Fruit fly (Drosophila melanogaster): ENCODE measurements around the gene bark.

The bark gene

DNA sequence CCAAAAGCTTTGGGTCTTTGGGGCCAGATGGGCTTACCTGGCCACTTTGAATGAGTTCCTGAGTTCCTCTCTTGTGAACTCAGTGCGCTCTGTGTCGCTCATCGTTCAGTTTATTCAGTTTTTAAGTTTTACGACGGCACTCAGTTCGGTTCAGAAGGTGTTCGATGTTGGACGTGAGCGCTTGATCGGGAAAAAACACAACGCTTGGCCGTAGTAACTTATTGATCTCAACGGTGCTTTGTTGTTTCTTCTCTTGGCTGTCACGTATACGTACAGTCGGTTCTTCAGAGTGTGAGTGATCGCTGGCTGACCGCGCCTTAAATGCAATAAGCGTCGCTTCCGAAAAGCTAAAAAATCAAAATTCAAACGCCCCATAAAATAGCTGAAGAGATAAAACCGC is at the start of gene bark:
Gene bark, plus strand, starts transcription at position 140 of the 400 bp plus-strand sequence.
- no peak for TF ChIP-seq pan (optimal IDR thresholded peaks at IDR 0.05)
- TF ChIP-seq EcR (GFP tag; optimal IDR thresholded peaks at IDR 0.05), result no peak
- no peak for TF ChIP-seq usp (GFP tag; optimal IDR thresholded peaks at IDR 0.05)
- no peak for TF ChIP-seq psq (optimal IDR thresholded peaks at IDR 0.05)
- no peak for TF ChIP-seq CG8478 (optimal IDR thresholded peaks at IDR 0.05)
- no peak for TF ChIP-seq Dll (optimal IDR thresholded peaks at IDR 0.05)

DNA sequence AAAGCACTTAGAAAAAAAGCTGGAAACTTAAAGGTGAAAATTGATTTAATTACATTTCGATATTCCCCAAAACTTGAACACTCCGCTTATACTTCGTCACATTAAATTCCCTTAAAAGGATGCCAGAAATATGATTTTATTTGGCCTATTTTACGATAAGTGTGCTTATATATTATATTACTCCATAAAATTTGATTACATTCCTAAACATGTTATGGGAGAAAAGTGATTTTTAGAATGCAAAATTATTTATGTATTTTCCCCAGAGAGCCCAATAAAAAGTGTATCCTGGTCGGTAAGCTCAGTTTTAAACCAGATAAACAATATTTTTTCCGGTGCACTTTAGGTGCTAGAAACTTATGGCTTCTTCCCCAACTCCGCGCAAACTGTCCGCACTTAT is 49.3 kb upstream of the bark start:
- no peak for TF ChIP-seq pan (optimal IDR thresholded peaks at IDR 0.05)
- TF ChIP-seq CG8478 (optimal IDR thresholded peaks at IDR 0.05), result no peak
- no peak for TF ChIP-seq EcR (GFP tag; optimal IDR thresholded peaks at IDR 0.05)
- TF ChIP-seq psq (optimal IDR thresholded peaks at IDR 0.05), result no peak
- no peak for TF ChIP-seq Dll (optimal IDR thresholded peaks at IDR 0.05)
- no peak for TF ChIP-seq usp (GFP tag; optimal IDR thresholded peaks at IDR 0.05)

DNA sequence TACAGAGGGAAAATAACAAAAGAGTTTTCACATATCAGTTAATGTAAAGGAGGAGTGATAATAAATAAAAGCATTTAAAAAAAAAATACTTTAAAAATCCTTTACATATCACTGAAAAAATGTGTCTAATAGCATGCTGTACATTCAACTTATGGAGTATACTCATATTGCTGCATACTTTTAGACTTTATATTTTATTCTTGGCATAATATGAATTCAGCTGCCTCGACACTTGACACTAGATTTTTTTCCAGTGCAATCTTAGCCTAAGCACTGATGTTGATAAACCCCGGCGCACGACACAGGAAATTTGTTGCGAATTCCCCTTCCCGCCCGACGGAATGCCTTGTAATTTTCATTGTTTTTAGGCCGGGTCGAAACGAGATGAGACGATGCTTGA is 46.5 kb upstream of the bark start:
- no peak for TF ChIP-seq psq (optimal IDR thresholded peaks at IDR 0.05)
- no peak for TF ChIP-seq Dll (optimal IDR thresholded peaks at IDR 0.05)
- TF ChIP-seq EcR (GFP tag; optimal IDR thresholded peaks at IDR 0.05), result no peak
- no peak for TF ChIP-seq CG8478 (optimal IDR thresholded peaks at IDR 0.05)
- TF ChIP-seq pan (optimal IDR thresholded peaks at IDR 0.05), result no peak
- no peak for TF ChIP-seq usp (GFP tag; optimal IDR thresholded peaks at IDR 0.05)

DNA sequence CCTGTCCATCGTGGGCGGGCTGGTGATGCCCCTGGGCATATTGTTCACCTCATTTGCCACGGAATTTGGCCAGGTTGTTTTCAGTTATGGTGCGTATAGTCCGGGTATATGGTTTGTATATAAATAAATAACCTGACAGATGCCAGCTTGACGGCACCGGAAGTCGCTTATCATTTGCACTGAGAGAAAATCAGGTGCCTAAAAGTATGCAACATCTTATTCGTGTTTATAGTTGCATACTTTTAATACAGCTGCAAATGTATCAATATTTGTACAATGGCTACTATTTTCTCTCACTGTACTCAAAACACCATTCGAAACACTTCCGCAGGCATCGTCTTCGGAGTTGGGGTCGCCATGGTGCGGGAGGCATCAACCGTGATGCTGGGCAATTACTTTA is 38.3 kb upstream of the bark start:
- TF ChIP-seq usp (GFP tag; optimal IDR thresholded peaks at IDR 0.05) (no peak), EcR (GFP tag; optimal IDR thresholded peaks at IDR 0.05) (no peak), pan (optimal IDR thresholded peaks at IDR 0.05) (no peak), CG8478 (optimal IDR thresholded peaks at IDR 0.05) (no peak), psq (optimal IDR thresholded peaks at IDR 0.05) (no peak), Dll (optimal IDR thresholded peaks at IDR 0.05) (no peak)

DNA sequence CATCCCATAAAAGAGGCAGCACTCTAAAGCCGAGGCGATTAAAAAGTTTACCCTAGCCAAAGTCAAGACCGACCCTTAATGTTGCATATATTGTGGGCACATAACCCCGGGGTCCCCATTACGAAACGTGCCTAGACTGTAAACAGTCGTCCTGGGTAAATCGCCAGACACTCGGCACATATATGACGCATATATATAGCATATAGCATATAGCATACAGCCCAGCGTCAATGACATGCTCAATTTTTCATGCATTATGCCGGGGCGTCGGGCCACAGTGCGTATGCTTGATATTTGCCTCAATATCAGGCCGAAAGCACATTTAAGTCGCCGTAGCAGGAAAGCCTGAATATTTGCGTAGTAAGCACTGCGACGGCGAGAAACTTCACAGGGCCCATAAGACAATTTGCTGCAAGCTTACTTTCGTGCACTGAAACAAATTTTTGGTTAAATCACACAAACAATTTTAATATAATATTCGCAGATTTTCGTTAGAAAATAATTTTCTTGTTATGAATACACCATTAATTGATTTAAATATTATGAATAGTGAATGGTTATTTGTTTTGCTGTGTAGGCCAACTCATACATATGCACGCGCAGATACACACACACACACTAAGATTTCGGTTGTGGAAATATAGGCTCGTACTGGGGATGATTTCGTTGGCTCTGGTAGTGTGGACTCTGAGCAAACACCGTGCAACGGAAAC is 32.0 kb upstream of the bark start:
- TF ChIP-seq EcR (GFP tag; optimal IDR thresholded peaks at IDR 0.05) (no peak), psq (optimal IDR thresholded peaks at IDR 0.05) (no peak), usp (GFP tag; optimal IDR thresholded peaks at IDR 0.05) (no peak), Dll (optimal IDR thresholded peaks at IDR 0.05) (no peak), pan (optimal IDR thresholded peaks at IDR 0.05) (no peak), CG8478 (optimal IDR thresholded peaks at IDR 0.05) (no peak)

DNA sequence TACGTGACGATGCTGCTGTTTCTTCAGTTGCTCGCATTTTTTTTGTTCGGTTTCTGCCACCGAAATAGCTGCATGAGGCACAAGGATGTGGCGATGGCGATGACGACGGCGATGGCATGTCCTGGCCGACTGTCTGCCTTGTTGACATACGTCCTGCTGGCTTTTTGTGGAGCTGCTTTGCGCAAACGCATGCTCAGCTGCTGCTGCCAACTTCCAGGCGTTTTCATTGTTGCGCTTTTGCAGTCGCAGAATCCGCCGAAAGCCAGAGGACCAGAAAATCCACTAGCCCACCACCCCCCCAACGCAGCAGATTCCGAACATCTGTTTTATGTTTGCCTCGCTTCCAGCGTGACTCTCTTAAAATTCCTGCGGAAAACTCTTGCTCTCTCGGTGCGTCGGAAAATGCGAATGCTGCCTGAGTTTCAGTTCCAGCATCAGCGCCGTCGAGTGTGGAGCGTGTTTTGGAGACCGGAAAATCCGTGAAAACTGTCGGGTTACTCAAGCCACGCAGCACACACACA is 30.1 kb upstream of the bark start, which contains the start of gene CG43707:
Gene CG43707, plus strand, starts transcription at position 426 of the 521 bp plus-strand sequence.
- TF ChIP-seq usp (GFP tag; optimal IDR thresholded peaks at IDR 0.05), result no peak
- no peak for TF ChIP-seq psq (optimal IDR thresholded peaks at IDR 0.05)
- TF ChIP-seq EcR (GFP tag; optimal IDR thresholded peaks at IDR 0.05), result no peak
- no peak for TF ChIP-seq CG8478 (optimal IDR thresholded peaks at IDR 0.05)
- TF ChIP-seq pan (optimal IDR thresholded peaks at IDR 0.05), result no peak
- no peak for TF ChIP-seq Dll (optimal IDR thresholded peaks at IDR 0.05)

DNA sequence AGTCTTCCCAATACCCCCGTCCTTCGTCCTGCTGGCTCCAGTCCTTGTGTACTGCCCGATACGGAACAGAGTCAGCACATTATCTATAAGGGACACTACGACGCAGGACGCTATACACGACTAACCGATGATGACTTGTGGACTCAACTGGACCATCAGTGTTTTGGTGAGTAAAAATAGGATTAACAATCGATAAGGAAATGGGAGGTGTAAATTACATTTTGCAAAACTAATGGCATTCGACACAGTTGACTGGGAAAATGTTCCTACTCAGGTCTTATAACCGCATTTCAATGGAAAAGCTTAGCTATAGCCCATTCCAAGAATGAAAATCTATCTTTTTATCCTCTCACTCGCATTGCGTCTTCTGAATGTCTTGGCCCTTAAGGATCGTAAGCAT is 21.8 kb upstream of the bark start, which contains the start of gene CG43703:
Gene CG43703, plus strand, starts transcription at position 301 of the 400 bp plus-strand sequence.
- no peak for TF ChIP-seq EcR (GFP tag; optimal IDR thresholded peaks at IDR 0.05)
- TF ChIP-seq CG8478 (optimal IDR thresholded peaks at IDR 0.05), result no peak
- no peak for TF ChIP-seq pan (optimal IDR thresholded peaks at IDR 0.05)
- TF ChIP-seq Dll (optimal IDR thresholded peaks at IDR 0.05), result no peak
- no peak for TF ChIP-seq psq (optimal IDR thresholded peaks at IDR 0.05)
- TF ChIP-seq usp (GFP tag; optimal IDR thresholded peaks at IDR 0.05), result no peak

DNA sequence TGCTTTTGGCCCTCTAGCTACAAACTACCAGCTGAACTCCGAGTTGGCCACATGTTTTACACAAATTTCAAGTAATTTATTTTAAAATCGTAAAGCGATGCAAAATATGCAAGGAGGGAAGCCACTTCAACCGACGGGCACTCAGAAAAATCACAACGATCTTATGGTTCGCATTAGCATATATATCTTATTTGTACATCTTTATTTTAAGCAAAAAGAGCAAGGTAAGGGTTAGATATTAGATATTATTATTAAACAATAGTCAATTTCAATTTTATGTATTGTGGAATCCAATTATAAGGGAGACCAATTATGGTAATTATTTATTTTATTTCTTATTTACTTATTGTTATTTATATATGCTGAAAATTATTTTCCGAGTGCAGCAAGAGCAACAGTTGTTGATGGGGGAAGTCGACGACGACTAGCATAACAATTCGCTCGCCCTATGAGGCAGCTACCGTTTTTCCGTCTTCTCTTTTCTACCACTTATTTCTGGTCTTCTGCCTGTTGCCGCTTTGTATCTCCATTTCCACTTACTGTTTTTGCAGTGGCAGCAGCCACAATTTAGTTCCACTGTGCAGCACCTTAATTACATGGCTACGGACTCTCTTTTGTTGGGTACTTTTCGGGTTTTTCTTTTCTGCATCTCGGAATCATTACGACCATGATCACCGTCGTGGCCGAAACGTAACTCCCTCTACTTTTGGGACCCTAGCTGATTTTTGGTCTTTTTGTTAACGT is 17.1 kb upstream of the bark start:
- TF ChIP-seq CG8478 (optimal IDR thresholded peaks at IDR 0.05), result no peak
- TF ChIP-seq usp (GFP tag; optimal IDR thresholded peaks at IDR 0.05), result no peak

DNA sequence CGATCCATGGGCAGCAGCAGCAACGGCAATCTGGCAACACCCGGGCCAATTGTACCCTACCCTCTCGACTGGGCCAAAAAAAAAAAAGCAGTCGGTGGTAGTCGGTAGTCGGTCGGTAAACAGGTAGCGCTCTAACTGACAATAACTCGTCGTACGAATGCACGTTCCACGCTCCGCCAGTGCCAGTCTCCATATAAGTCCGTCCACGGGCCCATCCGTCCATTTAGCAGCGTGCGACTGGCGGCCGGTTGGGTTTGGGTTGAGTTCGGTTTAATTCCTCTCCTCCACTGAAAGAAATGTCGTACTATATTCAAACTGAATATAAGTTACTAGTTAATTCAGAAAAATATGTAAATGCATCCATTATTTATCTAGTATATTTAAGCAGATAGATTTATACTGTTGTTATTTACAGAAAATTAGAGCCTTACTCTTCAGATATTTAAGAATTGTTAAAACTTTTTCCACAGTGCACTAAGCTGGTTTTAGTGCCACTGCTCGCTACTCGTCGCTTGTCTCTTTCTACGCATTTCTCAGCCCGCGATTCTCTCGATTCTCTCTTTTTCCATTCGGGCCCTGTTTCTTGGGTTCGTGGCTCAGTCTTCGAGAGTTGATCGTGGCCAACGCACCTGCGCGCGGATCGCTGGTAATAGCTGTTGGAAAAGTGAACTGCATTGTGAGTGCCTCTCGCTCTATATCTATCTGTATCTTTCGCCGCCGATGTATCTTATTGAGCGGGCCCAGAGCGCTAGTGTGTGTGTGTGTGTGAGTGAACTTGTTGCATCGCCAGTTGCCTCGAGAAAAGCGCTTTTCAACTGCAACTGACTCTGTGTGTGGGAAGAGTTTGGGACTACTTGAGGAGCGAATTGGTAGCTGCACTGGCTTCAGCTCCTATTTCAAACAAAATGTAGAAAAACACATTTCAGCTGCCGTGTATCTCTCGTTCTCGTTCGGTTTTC is 15.6 kb upstream of the bark start, which contains the start of gene bowl:
Gene bowl, plus strand, starts transcription at position 592 of the 959 bp plus-strand sequence.
- TF ChIP-seq EcR (GFP tag; optimal IDR thresholded peaks at IDR 0.05) (no peak), Dll (optimal IDR thresholded peaks at IDR 0.05) (peak; percentile 70)

DNA sequence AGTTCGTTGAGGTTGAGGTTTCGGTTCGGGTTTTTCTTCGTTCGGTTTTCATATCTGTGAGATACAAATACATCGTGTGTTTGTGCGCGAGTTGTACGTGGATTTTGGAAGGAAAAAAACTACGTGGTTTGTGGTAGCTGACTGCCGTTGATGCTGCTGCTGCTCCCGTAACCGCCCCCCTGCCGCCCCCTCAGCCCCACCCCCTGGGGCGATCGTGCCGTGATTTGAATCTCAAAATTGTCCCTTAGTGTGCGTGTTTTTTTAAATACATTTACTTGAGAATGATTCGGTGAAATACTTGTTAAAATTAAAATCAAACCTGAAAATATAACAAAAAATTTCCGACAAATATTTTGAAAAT is 14.9 kb upstream of the bark start:
- TF ChIP-seq Dll (optimal IDR thresholded peaks at IDR 0.05), result no peak

DNA sequence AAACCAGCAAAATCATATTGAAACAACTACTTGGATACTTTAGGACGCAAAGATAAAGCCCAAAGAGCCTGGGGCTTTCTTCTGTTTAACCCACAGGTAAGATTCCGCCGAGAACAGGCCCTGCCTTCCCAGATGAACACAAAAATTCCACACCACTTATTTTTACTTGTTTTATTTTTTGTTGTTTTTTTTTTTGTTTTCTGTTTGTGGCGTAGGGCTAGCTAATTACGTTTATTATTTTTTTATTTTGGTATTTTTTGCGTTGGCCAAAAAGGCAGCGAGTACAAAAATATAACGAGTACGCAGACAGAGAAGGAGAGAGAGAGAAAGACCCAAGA is 14.4 kb upstream of the bark start:
- TF ChIP-seq CG8478 (optimal IDR thresholded peaks at IDR 0.05), result no peak
